Fruit fly (Drosophila melanogaster): Measurements from ENCODE around the gene Jon65Ai.

The Jon65Ai gene

DNA sequence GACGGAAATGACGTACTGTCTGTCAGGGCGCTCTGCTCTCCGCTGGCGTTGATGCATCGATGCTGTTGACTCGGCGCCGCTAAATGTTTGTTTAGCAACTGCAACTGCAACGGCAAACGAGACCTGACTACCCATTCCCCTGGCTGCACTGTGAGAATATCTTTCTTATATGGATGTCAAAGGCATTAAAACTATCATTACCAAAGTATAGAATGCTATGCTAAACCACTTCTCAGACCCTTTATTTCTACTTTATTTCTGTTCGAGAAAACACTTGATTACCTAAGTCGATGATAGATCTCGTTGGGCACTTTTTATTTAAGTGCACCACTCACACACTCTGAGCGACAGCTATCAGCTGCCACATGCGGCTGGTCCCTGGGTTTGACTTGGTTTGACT lies 32.1 kb downstream of the Jon65Ai start:
- no peak for TF ChIP-seq ash1 (GFP tag; optimal IDR thresholded peaks at IDR 0.05)
- TF ChIP-seq Hey (tag; optimal IDR thresholded peaks at IDR 0.05): no peak
- 0 out of 2 replicates have a peak, but pooled peaks have one; percentile 8 for TF ChIP-seq Ptx1 (GFP tag; IDR thresholded peaks at IDR 0.05)
- TF ChIP-seq chm (GFP tag; IDR thresholded peaks at IDR 0.05): no peak
- no peak for TF ChIP-seq usp (GFP tag; optimal IDR thresholded peaks at IDR 0.05)
- TF ChIP-seq Myb (GFP tag; optimal IDR thresholded peaks at IDR 0.05): no peak
- no peak for TF ChIP-seq Poxn (GFP tag; IDR thresholded peaks at IDR 0.05)
- TF ChIP-seq CG16815 (GFP tag; optimal IDR thresholded peaks at IDR 0.05): no peak
- no peak for TF ChIP-seq Asciz (GFP tag; optimal IDR thresholded peaks at IDR 0.05)
- no peak for TF ChIP-seq run (tag; optimal IDR thresholded peaks at IDR 0.05)
- no peak for TF ChIP-seq sisA (GFP tag; IDR thresholded peaks at IDR 0.05)
- TF ChIP-seq CG14441 (GFP tag; IDR thresholded peaks at IDR 0.05): no peak
- TF ChIP-seq CG17912 (GFP tag; optimal IDR thresholded peaks at IDR 0.05): no peak
- TF ChIP-seq NC2β (GFP tag; optimal IDR thresholded peaks at IDR 0.05): no peak
- TF ChIP-seq Camta (GFP tag; optimal IDR thresholded peaks at IDR 0.05): no peak
- no peak for TF ChIP-seq cas (GFP tag; IDR thresholded peaks at IDR 0.05)
- peak; percentile 64 for TF ChIP-seq Ets65A (GFP tag)
- no peak for TF ChIP-seq CG10654 (GFP tag; optimal IDR thresholded peaks at IDR 0.05)
- no peak for TF ChIP-seq CG14667 (GFP tag; IDR thresholded peaks at IDR 0.05)
- TF ChIP-seq Rx (GFP tag; IDR thresholded peaks at IDR 0.05): 0 out of 2 replicates have a peak, but pooled peaks have one; percentile 19
- no peak for TF ChIP-seq CG30403 (GFP tag; optimal IDR thresholded peaks at IDR 0.05)
- peak; percentile 28 for TF ChIP-seq gem (tag; optimal IDR thresholded peaks at IDR 0.05)
- TF ChIP-seq vnd (GFP tag; IDR thresholded peaks at IDR 0.05; ENCODE audit: partially characterized antibody): no peak
- no peak for TF ChIP-seq CG10565 (GFP tag; optimal IDR thresholded peaks at IDR 0.05)
- no peak for TF ChIP-seq CG12104 (GFP tag; optimal IDR thresholded peaks at IDR 0.05)
- no peak for TF ChIP-seq CG42726 (GFP tag; IDR thresholded peaks at IDR 0.05; ENCODE audit: partially characterized antibody)
- no peak for TF ChIP-seq Neu2 (GFP tag; optimal IDR thresholded peaks at IDR 0.05; ENCODE audit: borderline replicate concordance)
- no peak for TF ChIP-seq vvl (GFP tag; IDR thresholded peaks at IDR 0.05)
- no peak for TF ChIP-seq ham (GFP tag; IDR thresholded peaks at IDR 0.05)
- no peak for TF ChIP-seq D19B (GFP tag; optimal IDR thresholded peaks at IDR 0.05)
- no peak for TF ChIP-seq nom (GFP tag; optimal IDR thresholded peaks at IDR 0.05)
- TF ChIP-seq ro (GFP tag; IDR thresholded peaks at IDR 0.05): no peak
- TF ChIP-seq CG12071 (GFP tag; optimal IDR thresholded peaks at IDR 0.05): no peak
- TF ChIP-seq ftz-f1 (GFP tag; optimal IDR thresholded peaks at IDR 0.05): no peak
- no peak for TF ChIP-seq CG4328 (GFP tag; optimal IDR thresholded peaks at IDR 0.05)
- 0 out of 3 replicates have a peak, but pooled peaks have one; percentile 6 for TF ChIP-seq dysf (GFP tag; IDR thresholded peaks at IDR 0.05)
- no peak for TF ChIP-seq CG9215 (GFP tag; IDR thresholded peaks at IDR 0.05)
- no peak for TF ChIP-seq bigmax (GFP tag; optimal IDR thresholded peaks at IDR 0.05)
- no peak for TF ChIP-seq CG17612 (GFP tag; IDR thresholded peaks at IDR 0.05)
- no peak for TF ChIP-seq p53 (GFP tag; optimal IDR thresholded peaks at IDR 0.05)
- no peak for TF ChIP-seq zf30C (GFP tag; optimal IDR thresholded peaks at IDR 0.05)
- TF ChIP-seq pfk (GFP tag; optimal IDR thresholded peaks at IDR 0.05): no peak
- no peak for TF ChIP-seq org-1 (GFP tag; optimal IDR thresholded peaks at IDR 0.05)
- no peak for TF ChIP-seq CG6813 (GFP tag; optimal IDR thresholded peaks at IDR 0.05)
- peak; percentile 46 for TF ChIP-seq CG1603 (tag; optimal IDR thresholded peaks at IDR 0.05)
- no peak for TF ChIP-seq crc (GFP tag; optimal IDR thresholded peaks at IDR 0.05)
- TF ChIP-seq row (GFP tag; IDR thresholded peaks at IDR 0.05): 0 out of 3 replicates have a peak, but pooled peaks have one; percentile 10
- TF ChIP-seq abd-A (tag; optimal IDR thresholded peaks at IDR 0.05): no peak
- no peak for TF ChIP-seq ase (GFP tag; IDR thresholded peaks at IDR 0.05)
- no peak for TF ChIP-seq CG11696 (GFP tag; IDR thresholded peaks at IDR 0.05)
- no peak for TF ChIP-seq CG9727 (GFP tag; optimal IDR thresholded peaks at IDR 0.05)
- TF ChIP-seq sens (GFP tag): peak; percentile 43
- no peak for TF ChIP-seq Dll (GFP tag; IDR thresholded peaks at IDR 0.05; ENCODE audit: partially characterized antibody)
